Worm (Caenorhabditis elegans) whole organism, young adult: ENCODE data around the gene epn-1.

ENCODE experiments used
- B0035.1 ChIP-seq: sonication (generic microtip); optimal IDR thresholded peaks from 2 replicates; lab custom pipeline; 2016; ENCODE audit warnings: missing genetic modification characterization, mild to moderate bottlenecking, missing compliant biosample characterization, missing genotype, missing genetic modification reagents
- B0261.1 ChIP-seq: sonication (generic microtip); optimal IDR thresholded peaks from 2 replicates; lab custom pipeline; 2016; ENCODE audit warnings: mild to moderate bottlenecking, missing genetic modification characterization, moderate library complexity, missing compliant biosample characterization
- C06A6.2 ChIP-seq: fragments of 200-800 bp; sonication (Bioruptor generic); conservative IDR thresholded peaks from 2 replicates; pipeline ENCODE4 v1.3.6; 2022; ENCODE audit warnings: missing genetic modification characterization, missing compliant biosample characterization
- D2030.7 ChIP-seq: fragments of 200-800 bp; sonication (Bioruptor generic); IDR thresholded peaks from 2 replicates; pipeline ENCODE4 v1.3.6; 2022; ENCODE audit warnings: missing genetic modification reagents, missing genetic modification characterization, missing compliant biosample characterization
- F10E7.11 ChIP-seq: sonication (generic microtip); optimal IDR thresholded peaks from 2 replicates; lab custom pipeline; 2017; ENCODE audit warnings: mild to moderate bottlenecking, missing genetic modification characterization, moderate library complexity, missing compliant biosample characterization
- F37B4.10 ChIP-seq: fragments of 200-800 bp; sonication (Bioruptor generic); IDR thresholded peaks from 2 replicates; pipeline ENCODE4 v1.3.6; 2022; ENCODE audit warnings: missing genetic modification characterization, missing compliant biosample characterization
- F57A8.1 ChIP-seq: fragments of 200-800 bp; sonication (Bioruptor generic); optimal IDR thresholded peaks from 2 replicates; lab custom pipeline; 2018; ENCODE audit warnings: mild to moderate bottlenecking, missing genetic modification characterization, moderate library complexity, missing compliant biosample characterization
- Y53F4B.3 ChIP-seq: fragments of 200-800 bp; sonication (Bioruptor generic); IDR thresholded peaks from 2 replicates; pipeline ENCODE4 v1.3.6; 2022; ENCODE audit warnings: missing genetic modification reagents, missing genetic modification characterization, missing compliant biosample characterization
- Y67H2A.10 ChIP-seq: fragments of 200-800 bp; sonication (Bioruptor generic); conservative IDR thresholded peaks from 2 replicates; pipeline ENCODE4 v1.3.6; 2022; ENCODE audit warnings: missing genetic modification reagents, missing genetic modification characterization, missing compliant biosample characterization
- Y95B8A.8 ChIP-seq: fragments of 200-800 bp; sonication (Bioruptor generic); IDR thresholded peaks from 2 replicates; pipeline ENCODE4 v1.3.6; 2022; ENCODE audit warnings: missing genetic modification reagents, missing genetic modification characterization, missing compliant biosample characterization
- akir-1 ChIP-seq: fragments of 200-800 bp; sonication (Bioruptor generic); optimal IDR thresholded peaks from 2 replicates; lab custom pipeline; 2018; ENCODE audit warnings: mild to moderate bottlenecking, missing genetic modification characterization, moderate library complexity, missing compliant biosample characterization
- ama-1 ChIP-seq, 3 experiments: fragments of 150-350 bp in 1 of 3; sonication (generic microtip) in 2 of 3; optimal IDR thresholded peaks; 2 replicates each; lab custom pipeline; 2014 to 2018; ENCODE audit warnings: missing biosample characterization in 2 of 3, missing genetic modification characterization in 2 of 3, missing genetic modification reagents in 2 of 3
- aptf-3 ChIP-seq: fragments of 200-800 bp; sonication (Bioruptor generic); IDR thresholded peaks from 2 replicates; pipeline ENCODE4 v1.3.6; 2022; ENCODE audit warnings: missing genetic modification characterization, missing compliant biosample characterization
- attf-3 ChIP-seq: fragments of 200-800 bp; sonication (Bioruptor generic); conservative IDR thresholded peaks from 2 replicates; pipeline ENCODE4 v1.3.6; 2022; ENCODE audit warnings: missing genetic modification reagents, missing genetic modification characterization, missing compliant biosample characterization
- bed-1 ChIP-seq: fragments of 200-800 bp; sonication (Bioruptor generic); IDR thresholded peaks from 2 replicates; pipeline ENCODE4 v1.3.6; 2022; ENCODE audit warnings: missing genetic modification reagents, missing genetic modification characterization, missing compliant biosample characterization
- cebp-2 ChIP-seq: fragments of 200-800 bp; sonication (Bioruptor generic); IDR thresholded peaks from 2 replicates; pipeline ENCODE4 v1.3.6; 2022; ENCODE audit warnings: missing genetic modification characterization, missing compliant biosample characterization
- ceh-100 ChIP-seq: fragments of 200-800 bp; sonication (Bioruptor generic); IDR thresholded peaks from 2 replicates; pipeline ENCODE4 v1.3.6; 2022; ENCODE audit warnings: missing genetic modification reagents, missing genetic modification characterization, missing compliant biosample characterization
- ceh-27 ChIP-seq: fragments of 200-800 bp; sonication (Bioruptor generic); optimal IDR thresholded peaks from 2 replicates; lab custom pipeline; 2018; ENCODE audit warnings: mild to moderate bottlenecking, missing genetic modification characterization, moderate library complexity, missing compliant biosample characterization
- ceh-58 ChIP-seq: fragments of 200-800 bp; sonication (Bioruptor generic); IDR thresholded peaks from 2 replicates; pipeline ENCODE4 v1.3.6; 2022; ENCODE audit warnings: missing genetic modification characterization, missing compliant biosample characterization
- chd-7 ChIP-seq: sonication (generic microtip); optimal IDR thresholded peaks from 2 replicates; lab custom pipeline; 2016; ENCODE audit warnings: mild to moderate bottlenecking, missing genetic modification characterization, moderate library complexity, missing compliant biosample characterization
- die-1 ChIP-seq: sonication (generic microtip); optimal IDR thresholded peaks from 2 replicates; lab custom pipeline; 2016; ENCODE audit warnings: missing genotype, mild to moderate bottlenecking, missing genetic modification characterization, missing compliant biosample characterization
- him-1 ChIP-seq: sonication (generic microtip); optimal IDR thresholded peaks from 2 replicates; lab custom pipeline; 2016; ENCODE audit warnings: missing genotype, missing genetic modification reagents, missing genetic modification characterization, missing compliant biosample characterization
- hmg-1.2 ChIP-seq: fragments of 200-800 bp; sonication (Bioruptor generic); IDR thresholded peaks from 2 replicates; pipeline ENCODE4 v1.3.6; 2022; ENCODE audit warnings: missing genetic modification reagents, missing genetic modification characterization, missing compliant biosample characterization
- hrde-1 ChIP-seq: sonication (generic microtip); optimal IDR thresholded peaks from 2 replicates; lab custom pipeline; 2016; ENCODE audit warnings: missing genetic modification characterization, mild to moderate bottlenecking, missing compliant biosample characterization, moderate library complexity, missing genotype, missing genetic modification reagents, borderline replicate concordance
- lag-1 ChIP-seq: fragments of 200-800 bp; sonication (Bioruptor generic); IDR thresholded peaks from 2 replicates; pipeline ENCODE4 v1.3.6; 2022; ENCODE audit warnings: missing genetic modification reagents, missing genetic modification characterization, missing compliant biosample characterization
- let-526 ChIP-seq: fragments of 200-800 bp; sonication (Bioruptor generic); IDR thresholded peaks from 2 replicates; pipeline ENCODE4 v1.3.6; 2022; ENCODE audit warnings: missing genetic modification reagents, missing genetic modification characterization, missing compliant biosample characterization
- lin-40 ChIP-seq: sonication (generic microtip); optimal IDR thresholded peaks from 2 replicates; lab custom pipeline; 2016; ENCODE audit warnings: missing genetic modification characterization, mild to moderate bottlenecking, missing compliant biosample characterization, missing genotype, missing genetic modification reagents
- lsl-1 ChIP-seq: fragments of 200-800 bp; sonication (Bioruptor generic); optimal IDR thresholded peaks from 2 replicates; lab custom pipeline; 2018; ENCODE audit warnings: mild to moderate bottlenecking, missing genetic modification characterization, moderate library complexity, missing compliant biosample characterization
- lsy-27 ChIP-seq: sonication (generic microtip); optimal IDR thresholded peaks from 2 replicates; lab custom pipeline; 2017; ENCODE audit warnings: missing genetic modification characterization, mild to moderate bottlenecking, missing compliant biosample characterization, antibody characterized with exemption, missing genotype, borderline replicate concordance; ENCODE audit not compliant: insufficient read depth
- madf-3 ChIP-seq: fragments of 200-800 bp; sonication (Bioruptor generic); IDR thresholded peaks from 2 replicates; pipeline ENCODE4 v1.3.6; 2022; ENCODE audit warnings: missing genetic modification reagents, missing genetic modification characterization, missing compliant biosample characterization
- nfyb-1 ChIP-seq: fragments of 200-800 bp; sonication (Bioruptor generic); IDR thresholded peaks from 2 replicates; pipeline ENCODE4 v1.3.6; 2022; ENCODE audit warnings: missing genetic modification reagents, missing genetic modification characterization, missing compliant biosample characterization
- nhr-179 ChIP-seq: sonication (generic microtip); optimal IDR thresholded peaks from 2 replicates; lab custom pipeline; 2016; ENCODE audit warnings: mild to moderate bottlenecking, missing genetic modification characterization, missing compliant biosample characterization
- pbrm-1 ChIP-seq: fragments of 200-800 bp; sonication (Bioruptor generic); IDR thresholded peaks from 2 replicates; pipeline ENCODE4 v1.3.6; 2022; ENCODE audit warnings: missing genetic modification reagents, missing genetic modification characterization, missing compliant biosample characterization
- rcor-1 ChIP-seq: fragments of 200-800 bp; sonication (Bioruptor generic); IDR thresholded peaks from 2 replicates; pipeline ENCODE4 v1.3.6; 2022; ENCODE audit warnings: missing genetic modification reagents, missing genetic modification characterization, missing compliant biosample characterization
- rec-8 ChIP-seq, 2 experiments: sonication (generic microtip); optimal IDR thresholded peaks; 2 replicates each; lab custom pipeline; 2016; ENCODE audit warnings: mild to moderate bottlenecking in 2 of 2, missing genetic modification characterization in 2 of 2, missing genetic modification reagents in 2 of 2, missing genotype in 2 of 2, missing biosample characterization in 1 of 2, missing compliant biosample characterization in 1 of 2, moderate library complexity in 1 of 2
- sdz-38 ChIP-seq: sonication (generic microtip); optimal IDR thresholded peaks from 2 replicates; lab custom pipeline; 2016; ENCODE audit warnings: missing genotype, missing genetic modification characterization, missing compliant biosample characterization
- snpc-1.3 ChIP-seq: sonication (generic microtip); optimal IDR thresholded peaks from 2 replicates; lab custom pipeline; 2017; ENCODE audit warnings: missing genetic modification characterization, mild to moderate bottlenecking, missing compliant biosample characterization, antibody characterized with exemption, moderate library complexity, missing genotype, missing genetic modification reagents; ENCODE audit not compliant: insufficient read depth
- snpc-4 ChIP-seq, 5 experiments: fragments of 150-350 bp in 1 of 5; sonication (generic microtip) in 4 of 5; optimal IDR thresholded peaks; 2 replicates each; lab custom pipeline; 2014 to 2018; ENCODE audit warnings: missing genetic modification characterization in 5 of 5, missing biosample characterization in 3 of 5, antibody characterized with exemption in 2 of 5, mild to moderate bottlenecking in 2 of 5, missing compliant biosample characterization in 2 of 5, missing genotype in 2 of 5, moderate library complexity in 2 of 5, missing genetic modification reagents in 1 of 5
- somi-1 ChIP-seq: fragments of 200-800 bp; sonication (Bioruptor generic); optimal IDR thresholded peaks from 2 replicates; lab custom pipeline; 2018; ENCODE audit warnings: mild to moderate bottlenecking, missing genetic modification characterization, missing compliant biosample characterization
- tbp1 ChIP-seq: fragments of 200-800 bp; sonication (Bioruptor generic); optimal IDR thresholded peaks from 2 replicates; lab custom pipeline; 2018; ENCODE audit warnings: mild to moderate bottlenecking, missing genetic modification characterization, missing compliant biosample characterization
- tbx-9 ChIP-seq: sonication (generic microtip); optimal IDR thresholded peaks from 2 replicates; lab custom pipeline; 2016; ENCODE audit warnings: borderline replicate concordance, missing genetic modification characterization, inconsistent platforms, missing compliant biosample characterization
- unc-62 ChIP-seq: fragments of 150-350 bp; optimal IDR thresholded peaks from 2 replicates; lab custom pipeline; 2014; ENCODE audit warnings: missing biosample characterization, missing genetic modification reagents, missing genetic modification characterization
- ztf-26 ChIP-seq: sonication (generic microtip); optimal IDR thresholded peaks from 2 replicates; lab custom pipeline; 2017; ENCODE audit warnings: missing genetic modification characterization, missing compliant biosample characterization
- ztf-28 ChIP-seq: fragments of 200-800 bp; sonication (Bioruptor generic); IDR thresholded peaks from 2 replicates; pipeline ENCODE4 v1.3.6; 2022; ENCODE audit warnings: missing genetic modification reagents, missing genetic modification characterization, missing compliant biosample characterization
- ztf-3 ChIP-seq: fragments of 200-800 bp; sonication (Bioruptor generic); optimal IDR thresholded peaks from 2 replicates; lab custom pipeline; 2018; ENCODE audit warnings: mild to moderate bottlenecking, missing genetic modification characterization, missing compliant biosample characterization
- ztf-6 ChIP-seq: fragments of 200-800 bp; sonication (Bioruptor generic); IDR thresholded peaks from 2 replicates; pipeline ENCODE4 v1.3.6; 2022; ENCODE audit warnings: missing genetic modification reagents, missing genetic modification characterization, missing compliant biosample characterization

Gene epn-1

DNA sequence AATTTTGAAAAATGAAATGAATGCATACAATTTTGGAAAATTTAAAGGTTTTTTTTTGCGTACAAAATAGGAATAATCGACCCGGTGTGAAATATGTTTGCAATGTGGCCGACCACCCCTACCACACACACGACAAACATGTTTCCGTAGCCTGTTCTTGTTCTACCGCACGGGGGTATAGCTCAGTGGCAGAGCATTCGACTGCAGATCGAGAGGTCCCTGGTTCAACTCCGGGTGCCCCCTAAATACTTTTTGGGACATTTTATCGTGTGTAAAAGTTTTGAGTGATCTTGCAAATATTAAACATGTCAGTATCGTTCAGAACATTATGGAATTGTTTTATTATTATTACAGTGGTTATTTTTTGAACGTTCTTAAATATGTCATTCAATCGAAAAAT lies 13.6 kb downstream of the epn-1 start (continued):
- TF ChIP-seq hrde-1 (tag; lab: Kevin White, UChicago) (peak; percentile 55), madf-3 (peak; percentile 86), hmg-1.2 (no peak; the same call in 1 of the 2 replicates), B0261.1 (tag; lab: Kevin White, UChicago) (peak; percentile 88), rec-8 (tag; optimal IDR thresholded peaks at IDR 0.05; lab: Kevin White, UChicago) (peak; percentile 70 to 74), attf-3 (no peak), rcor-1 (GFP tag; lab: Robert Waterston, UW) (no peak), F57A8.1 (GFP tag; lab: Kevin White, UChicago) (no peak), ztf-28 (0 out of 2 replicates have a peak, but pooled peaks have one; percentile 79), F10E7.11 (tag; lab: Kevin White, UChicago) (peak; percentile 37), C06A6.2 (GFP tag; lab: Robert Waterston, UW) (peak; percentile 59; the same call in 1 of the 2 replicates), lag-1 (GFP tag; lab: Robert Waterston, UW) (no peak), snpc-1.3 (tag; lab: Kevin White, UChicago) (peak; percentile 76), bed-1 (GFP tag; lab: Robert Waterston, UW) (0 out of 2 replicates have a peak, but pooled peaks have one; percentile 58), F37B4.10 (GFP tag; lab: Robert Waterston, UW) (no peak), B0035.1 (tag; lab: Kevin White, UChicago) (peak; percentile 31), unc-62 (GFP tag; lab: Kevin White, UChicago) (no peak), die-1 (tag; lab: Kevin White, UChicago) (peak; percentile 87), akir-1 (GFP tag; lab: Kevin White, UChicago) (peak; percentile 65), ztf-6 (GFP tag; lab: Robert Waterston, UW) (no peak), chd-7 (tag; lab: Kevin White, UChicago) (peak; percentile 66), nfyb-1 (GFP tag; lab: Robert Waterston, UW) (peak; percentile 75; the same call in 1 of the 2 replicates), aptf-3 (0 out of 2 replicates have a peak, but pooled peaks have one; percentile 33), Y95B8A.8 (GFP tag; lab: Robert Waterston, UW) (no peak), pbrm-1 (peak; percentile 77), cebp-2 (GFP tag; lab: Robert Waterston, UW) (0 out of 2 replicates have a peak, but pooled peaks have one; percentile 81), ama-1 (optimal IDR thresholded peaks at IDR 0.05; lab: Kevin White, UChicago) (no peak), ama-1 (GFP tag; optimal IDR thresholded peaks at IDR 0.05; lab: Kevin White, UChicago) (peak; percentile 34 to 64), sdz-38 (tag; lab: Kevin White, UChicago) (no peak), lin-40 (peak; percentile 55), tbx-9 (tag; lab: Kevin White, UChicago) (no peak), Y53F4B.3 (GFP tag; lab: Robert Waterston, UW) (no peak), ceh-100 (no peak), tbp1 (GFP tag; lab: Kevin White, UChicago) (peak; percentile 91), Y67H2A.10 (GFP tag; lab: Robert Waterston, UW) (peak; percentile 29; the same call in 1 of the 2 replicates), ztf-3 (GFP tag; lab: Kevin White, UChicago) (peak; percentile 37), snpc-4 (GFP tag; optimal IDR thresholded peaks at IDR 0.05; lab: Kevin White, UChicago) (peak; percentile 81), snpc-4 (tag; optimal IDR thresholded peaks at IDR 0.05; lab: Kevin White, UChicago) (peak in 2 of 4 experiments; percentile 64 to 78), let-526 (GFP tag; lab: Robert Waterston, UW) (no peak), lsy-27 (tag; lab: Kevin White, UChicago) (peak; percentile 24), him-1 (tag; lab: Kevin White, UChicago) (peak; percentile 83), ceh-27 (GFP tag; lab: Kevin White, UChicago) (peak; percentile 49), ztf-26 (tag; lab: Kevin White, UChicago) (peak; percentile 42), nhr-179 (peak; percentile 19), ceh-58 (0 out of 2 replicates have a peak, but pooled peaks have one; percentile 25), D2030.7 (GFP tag; lab: Robert Waterston, UW) (0 out of 2 replicates have a peak, but pooled peaks have one; percentile 36), somi-1 (peak; percentile 9), lsl-1 (peak; percentile 4)
